Worm (Caenorhabditis elegans): ENCODE data around the gene clec-84.

Gene clec-84

DNA sequence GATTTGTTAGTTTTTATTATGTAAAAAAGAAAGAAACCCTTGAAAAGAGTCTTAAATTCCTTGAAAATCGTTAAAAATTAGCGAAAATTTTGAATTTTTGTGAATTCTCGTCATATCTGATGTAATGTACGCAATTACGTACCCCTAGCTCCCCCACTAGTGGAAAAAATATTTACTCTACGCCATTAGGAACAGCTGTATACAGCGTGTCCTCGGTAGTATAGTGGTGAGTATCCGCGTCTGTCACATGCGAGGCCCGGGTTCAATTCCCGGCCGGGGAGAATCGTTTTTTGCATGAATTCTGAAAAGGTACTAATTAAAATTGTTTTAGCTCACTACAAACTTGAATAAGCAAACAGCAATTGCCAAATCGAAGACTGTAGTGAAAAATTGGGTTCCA is 42.4 kb upstream of the clec-84 start:
- no peak for TF ChIP-seq daf-12 (tag; optimal IDR thresholded peaks at IDR 0.05)
- peak; percentile 36; the same call in 1 of the 2 replicates for TF ChIP-seq lin-38 (GFP tag; IDR thresholded peaks at IDR 0.05)
- TF ChIP-seq aha-1 (tag): peak; percentile 49

DNA sequence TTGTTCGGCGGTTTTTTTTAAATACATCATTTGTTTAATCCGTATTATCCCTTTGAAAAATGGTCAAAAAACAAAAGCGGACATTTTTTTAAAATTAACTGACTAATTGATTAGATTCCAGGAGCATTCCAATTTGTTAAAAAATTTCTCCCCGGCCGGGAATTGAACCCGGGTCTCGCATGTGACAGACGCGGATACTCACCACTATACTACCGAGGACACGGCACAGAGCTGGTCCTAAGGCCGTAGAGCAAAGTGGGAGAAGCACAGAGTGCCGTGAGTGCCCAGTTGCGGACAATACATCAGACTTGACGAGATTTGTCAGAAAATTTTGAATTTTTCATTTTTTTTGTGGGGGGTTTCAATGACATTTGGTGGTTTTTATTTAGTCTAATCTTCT is 41.3 kb upstream of the clec-84 start:
- no peak for TF ChIP-seq hif-1 (tag; optimal IDR thresholded peaks at IDR 0.05)
- TF ChIP-seq lsy-2 (tag; optimal IDR thresholded peaks at IDR 0.05): peak in 1 of 2 experiments; percentile 24
- peak; percentile 61 for TF ChIP-seq mes-2 (tag; optimal IDR thresholded peaks at IDR 0.05; ENCODE audit: poor library complexity, severe bottlenecking)
- peak; percentile 36; the same call in 1 of the 2 replicates for TF ChIP-seq dmd-6 (GFP tag; IDR thresholded peaks at IDR 0.05)
- TF ChIP-seq ctbp-1 (GFP tag; IDR thresholded peaks at IDR 0.05): 0 out of 2 replicates have a peak, but pooled peaks have one; percentile 33
- 0 out of 2 replicates have a peak, but pooled peaks have one; percentile 38 for TF ChIP-seq php-3 (GFP tag; IDR thresholded peaks at IDR 0.05)
- TF ChIP-seq dmd-9 (GFP tag; IDR thresholded peaks at IDR 0.05): 0 out of 2 replicates have a peak, but pooled peaks have one; percentile 23
- TF ChIP-seq duxl-1 (tag; optimal IDR thresholded peaks at IDR 0.05; ENCODE audit: poor library complexity): peak; percentile 49
- TF ChIP-seq ceh-44 (GFP tag; IDR thresholded peaks at IDR 0.05): peak; percentile 66; the same call in 1 of the 2 replicates
- no peak for TF ChIP-seq egl-27 (tag; optimal IDR thresholded peaks at IDR 0.05)
- TF ChIP-seq pha-4 (GFP tag; IDR thresholded peaks at IDR 0.05): peak; percentile 75
- TF ChIP-seq pha-4 (tag; optimal IDR thresholded peaks at IDR 0.05): no peak
- no peak for TF ChIP-seq zip-2 (tag; optimal IDR thresholded peaks at IDR 0.05)
- TF ChIP-seq nhr-28 (tag; optimal IDR thresholded peaks at IDR 0.05): no peak
- TF ChIP-seq hlh-11 (tag; optimal IDR thresholded peaks at IDR 0.05): peak; percentile 12
- TF ChIP-seq madf-5 (GFP tag; IDR thresholded peaks at IDR 0.05): peak in 1 of 2 experiments; percentile 46; a peak in 1 of 4 replicates
- TF ChIP-seq daf-16 (GFP tag; optimal IDR thresholded peaks at IDR 0.05): peak in 1 of 2 experiments; percentile 56
- TF ChIP-seq daf-16 (tag; optimal IDR thresholded peaks at IDR 0.05): peak; percentile 17
- no peak for TF ChIP-seq fkh-10 (GFP tag; optimal IDR thresholded peaks at IDR 0.05)
- TF ChIP-seq spr-1 (tag; optimal IDR thresholded peaks at IDR 0.05): peak; percentile 26
- no peak for TF ChIP-seq nhr-102 (tag; optimal IDR thresholded peaks at IDR 0.05)
- TF ChIP-seq lin-38 (GFP tag; IDR thresholded peaks at IDR 0.05): peak; percentile 73
- TF ChIP-seq hlh-30 (tag; optimal IDR thresholded peaks at IDR 0.05; ENCODE audit: insufficient read depth): peak; percentile 81
- peak; percentile 70 for TF ChIP-seq lin-13 (GFP tag; optimal IDR thresholded peaks at IDR 0.05)
- peak; percentile 66 for TF ChIP-seq dve-1 (tag; optimal IDR thresholded peaks at IDR 0.05; ENCODE audit: insufficient read depth)
- no peak for TF ChIP-seq ztf-7 (tag; optimal IDR thresholded peaks at IDR 0.05)
- TF ChIP-seq mep-1 (tag; optimal IDR thresholded peaks at IDR 0.05): peak; percentile 55
- peak; percentile 41; the same call in 1 of the 2 replicates for TF ChIP-seq Y75B8A.6 (GFP tag; IDR thresholded peaks at IDR 0.05)
- TF ChIP-seq mxl-3 (GFP tag; optimal IDR thresholded peaks at IDR 0.05): peak; percentile 17
- no peak for TF ChIP-seq mxl-2 (GFP tag; conservative IDR thresholded peaks at IDR 0.05)
- TF ChIP-seq dmd-8 (GFP tag; IDR thresholded peaks at IDR 0.05): peak; percentile 75
- TF ChIP-seq ceh-20 (GFP tag; IDR thresholded peaks at IDR 0.05): peak; percentile 29; the same call in 1 of the 2 replicates
- TF ChIP-seq snpc-4 (tag; optimal IDR thresholded peaks at IDR 0.05): no peak
- no peak for TF ChIP-seq spr-3 (GFP tag; optimal IDR thresholded peaks at IDR 0.05)
- no peak for TF ChIP-seq skn-1 (tag; optimal IDR thresholded peaks at IDR 0.05)
- TF ChIP-seq snpc-1.2 (GFP tag; IDR thresholded peaks at IDR 0.05): peak; percentile 55
- TF ChIP-seq vab-7 (GFP tag; IDR thresholded peaks at IDR 0.05): peak; percentile 85
- 0 out of 2 replicates have a peak, but pooled peaks have one; percentile 46 for TF ChIP-seq lin-1 (GFP tag; IDR thresholded peaks at IDR 0.05)
- TF ChIP-seq egl-43 (GFP tag; IDR thresholded peaks at IDR 0.05): peak; percentile 91
- peak; percentile 72; the same call in 1 of the 2 replicates for TF ChIP-seq zfp-3 (GFP tag; conservative IDR thresholded peaks at IDR 0.05)
- no peak for TF ChIP-seq ZK546.5 (tag; optimal IDR thresholded peaks at IDR 0.05)
- no peak for TF ChIP-seq daf-8 (GFP tag; IDR thresholded peaks at IDR 0.05)
- TF ChIP-seq F49E8.2 (tag; optimal IDR thresholded peaks at IDR 0.05; ENCODE audit: borderline replicate concordance): peak; percentile 23
- no peak for TF ChIP-seq unc-39 (tag; optimal IDR thresholded peaks at IDR 0.05)
- peak; percentile 65 for TF ChIP-seq Y48G9A.11 (GFP tag; IDR thresholded peaks at IDR 0.05)
- no peak for TF ChIP-seq lin-29 (GFP tag; IDR thresholded peaks at IDR 0.05)

Data from whole organism, L4 larva.